Worm (Caenorhabditis elegans) whole organism, early embryonic: Measurements from ENCODE around the gene lsm-8.
"Not testable (repeated sequence)": the region's sequence is repeated elsewhere in the genome, so short reads cannot be mapped to it uniquely, and the experiment has no call there.

ENCODE experiments used
- B0310.2 ChIP-seq: sonication (generic microtip); optimal IDR thresholded peaks from 2 replicates; lab custom pipeline; 2016; ENCODE audit warnings: mild to moderate bottlenecking, missing genetic modification characterization, missing compliant biosample characterization
- F13C5.2 ChIP-seq: sonication (generic microtip); optimal IDR thresholded peaks from 2 replicates; lab custom pipeline; 2017; ENCODE audit warnings: mild to moderate bottlenecking, missing genetic modification characterization, inconsistent platforms, missing compliant biosample characterization
- aly-1 ChIP-seq: sonication (generic microtip); optimal IDR thresholded peaks from 2 replicates; lab custom pipeline; 2016; ENCODE audit warnings: missing genetic modification characterization, missing compliant biosample characterization
- ama-1 ChIP-seq: fragments of 150-350 bp; optimal IDR thresholded peaks from 2 replicates; lab custom pipeline; 2014
- ceh-13 ChIP-seq: fragments of 200-800 bp; sonication (Bioruptor generic); optimal IDR thresholded peaks from 2 replicates; lab custom pipeline; 2018; ENCODE audit warnings: mild to moderate bottlenecking, missing genetic modification characterization, missing compliant biosample characterization
- ceh-36 ChIP-seq: sonication (generic microtip); optimal IDR thresholded peaks from 2 replicates; lab custom pipeline; 2016; ENCODE audit warnings: missing genetic modification characterization, inconsistent platforms, missing compliant biosample characterization
- ets-7 ChIP-seq: sonication (generic microtip); optimal IDR thresholded peaks from 2 replicates; lab custom pipeline; 2016; ENCODE audit warnings: missing genotype, missing genetic modification characterization, missing compliant biosample characterization
- flt-1 ChIP-seq: fragments of 200-800 bp; sonication (Bioruptor generic); IDR thresholded peaks from 2 replicates; pipeline ENCODE4 v1.3.6; 2022; ENCODE audit warnings: missing genetic modification characterization, missing compliant biosample characterization
- hmbx-1 ChIP-seq: sonication (generic microtip); optimal IDR thresholded peaks from 2 replicates; lab custom pipeline; 2016; ENCODE audit warnings: mild to moderate bottlenecking, missing genetic modification characterization, missing compliant biosample characterization
- hmg-4 ChIP-seq: fragments of 200-800 bp; sonication (Bioruptor generic); optimal IDR thresholded peaks from 2 replicates; lab custom pipeline; 2018; ENCODE audit warnings: mild to moderate bottlenecking, missing genetic modification characterization, missing compliant biosample characterization
- hnd-1 ChIP-seq: sonication (generic microtip); optimal IDR thresholded peaks from 2 replicates; lab custom pipeline; 2016; ENCODE audit warnings: missing genetic modification characterization, missing compliant biosample characterization
- pes-1 ChIP-seq: fragments of 200-800 bp; sonication (Bioruptor generic); IDR thresholded peaks from 2 replicates; pipeline ENCODE4 v1.3.6; 2022; ENCODE audit warnings: missing genetic modification reagents, missing genetic modification characterization, missing compliant biosample characterization
- scrt-1 ChIP-seq: fragments of 200-800 bp; sonication (Bioruptor generic); IDR thresholded peaks from 2 replicates; pipeline ENCODE4 v1.3.6; 2022; ENCODE audit warnings: missing genetic modification characterization, missing compliant biosample characterization
- sea-1 ChIP-seq: fragments of 200-800 bp; sonication (Bioruptor generic); conservative IDR thresholded peaks from 2 replicates; pipeline ENCODE4 v1.3.6; 2022; ENCODE audit warnings: missing genetic modification characterization, missing compliant biosample characterization
- tbx-11 ChIP-seq: fragments of 200-800 bp; sonication (Bioruptor generic); IDR thresholded peaks from 2 replicates; pipeline ENCODE4 v1.3.6; 2022; ENCODE audit warnings: missing genetic modification characterization, missing compliant biosample characterization
- tbx-37 ChIP-seq: fragments of 200-800 bp; sonication (Bioruptor generic); conservative IDR thresholded peaks from 2 replicates; pipeline ENCODE4 v1.3.6; 2022; ENCODE audit warnings: missing genetic modification reagents, missing genetic modification characterization, missing compliant biosample characterization
- tra-4 ChIP-seq: sonication (generic microtip); optimal IDR thresholded peaks from 2 replicates; lab custom pipeline; 2017; ENCODE audit warnings: missing genetic modification characterization, missing compliant biosample characterization

lsm-8 gene

DNA sequence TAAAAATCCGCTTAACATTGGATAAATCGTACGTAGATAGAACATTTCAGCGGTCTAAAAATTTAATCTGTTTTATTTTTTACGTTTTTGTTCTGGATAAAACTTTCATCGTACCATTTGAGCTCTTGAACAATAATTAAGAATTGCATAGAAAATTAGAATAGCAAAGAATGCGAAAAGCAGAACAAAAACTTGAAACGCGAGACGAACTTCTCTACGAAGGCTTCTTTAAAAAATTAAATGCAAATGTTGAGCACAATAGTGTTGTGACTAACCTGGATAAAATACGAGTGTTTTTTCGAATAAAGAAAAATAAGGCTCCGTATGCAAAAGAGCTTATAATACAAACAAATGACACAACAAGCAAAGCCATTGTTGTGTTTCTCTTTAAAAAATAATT lies 26.8 kb upstream of the lsm-8 start:
- no peak for TF ChIP-seq ama-1 (lab: Kevin White, UChicago)
- no peak for TF ChIP-seq aly-1 (tag; lab: Kevin White, UChicago)
- TF ChIP-seq hmbx-1 (tag; lab: Kevin White, UChicago) = no peak

DNA sequence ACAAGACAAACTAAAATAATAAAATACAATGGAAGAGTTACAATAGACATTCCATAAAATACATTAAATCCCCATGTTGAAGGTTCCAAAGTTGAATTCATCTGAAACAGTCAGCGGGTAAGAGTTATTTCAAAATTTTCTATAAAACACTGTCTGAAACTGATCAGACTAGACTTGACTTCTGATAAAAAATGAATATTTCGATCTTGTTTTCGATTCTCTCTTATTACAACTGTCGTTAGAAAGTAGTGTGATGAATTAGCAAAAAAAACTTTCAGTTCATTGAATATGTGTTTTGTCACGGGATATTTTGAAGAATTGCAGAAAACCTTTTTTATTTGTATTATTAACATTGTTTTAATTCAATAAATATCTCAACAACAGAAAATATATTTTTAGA lies 24.6 kb upstream of the lsm-8 start, which contains the start of gene srv-26:
TSS of gene srv-26 (minus strand) at position 101 of the 400 bp plus-strand sequence.
- TF ChIP-seq tbx-11 (no peak), ama-1 (lab: Kevin White, UChicago) (no peak), hmbx-1 (tag; lab: Kevin White, UChicago) (no peak), tra-4 (tag; lab: Kevin White, UChicago) (no peak), aly-1 (tag; lab: Kevin White, UChicago) (no peak), hmg-4 (GFP tag; lab: Kevin White, UChicago) (no peak), ets-7 (no peak), hnd-1 (tag; lab: Kevin White, UChicago) (no peak), tbx-37 (GFP tag; lab: Robert Waterston, UW) (no peak), pes-1 (GFP tag; lab: Robert Waterston, UW) (no peak), sea-1 (GFP tag; lab: Robert Waterston, UW) (no peak)

DNA sequence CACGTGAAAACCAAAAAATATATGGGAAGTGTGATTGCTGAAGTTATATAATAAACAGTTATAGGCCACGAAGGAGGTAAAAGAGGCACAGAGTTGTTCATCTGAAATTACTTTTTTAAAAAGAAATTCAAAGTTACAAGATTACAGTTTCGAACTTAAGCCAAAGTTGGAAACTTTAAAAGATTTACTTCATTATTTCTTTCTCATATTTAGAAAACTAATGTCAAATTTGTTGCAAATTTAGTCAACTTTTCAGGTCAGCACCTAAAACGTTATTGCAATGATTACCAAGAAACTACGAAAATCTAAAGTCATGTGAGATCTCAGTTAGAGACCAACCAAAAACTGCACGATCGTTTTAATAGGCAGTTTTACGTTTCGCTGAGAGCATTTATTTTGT lies 22.7 kb upstream of the lsm-8 start, which contains the start of gene srv-25:
TSS of gene srv-25 (minus strand) at position 101 of the 400 bp plus-strand sequence.
- no peak for TF ChIP-seq aly-1 (tag; lab: Kevin White, UChicago)
- TF ChIP-seq hnd-1 (tag; lab: Kevin White, UChicago) = no peak
- TF ChIP-seq ceh-13 = no peak
- TF ChIP-seq hmg-4 (GFP tag; lab: Kevin White, UChicago) = no peak
- TF ChIP-seq flt-1 (GFP tag; lab: Robert Waterston, UW) = no peak
- no peak for TF ChIP-seq tbx-37 (GFP tag; lab: Robert Waterston, UW)
- no peak for TF ChIP-seq scrt-1 (GFP tag; lab: Robert Waterston, UW)
- no peak for TF ChIP-seq tbx-11
- TF ChIP-seq pes-1 (GFP tag; lab: Robert Waterston, UW) = no peak
- TF ChIP-seq ceh-36 (tag; lab: Kevin White, UChicago) = no peak
- no peak for TF ChIP-seq B0310.2 (tag; lab: Kevin White, UChicago)
- no peak for TF ChIP-seq tra-4 (tag; lab: Kevin White, UChicago)
- no peak for TF ChIP-seq F13C5.2 (tag; lab: Kevin White, UChicago)
- no peak for TF ChIP-seq sea-1 (GFP tag; lab: Robert Waterston, UW)
- no peak for TF ChIP-seq hmbx-1 (tag; lab: Kevin White, UChicago)
- TF ChIP-seq ets-7 = no peak
- TF ChIP-seq ama-1 (lab: Kevin White, UChicago) = no peak

DNA sequence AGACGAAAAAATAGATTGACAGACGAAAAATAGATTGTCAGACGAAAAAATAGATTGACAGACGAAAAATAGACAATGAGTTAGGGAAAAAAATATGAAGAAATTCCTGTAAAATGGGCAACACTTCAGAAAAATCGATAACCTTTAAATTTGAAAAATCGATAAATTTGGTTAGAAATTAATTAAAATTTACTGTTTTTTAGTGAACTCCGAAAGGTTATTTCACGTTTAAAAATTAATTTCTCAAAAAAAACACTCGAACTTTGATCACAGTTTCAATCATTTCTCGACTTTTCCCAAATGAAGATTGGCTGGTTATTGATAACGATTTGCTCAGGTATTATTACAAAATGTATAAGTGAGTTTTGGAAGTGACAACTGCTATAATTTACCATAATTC lies 18.9 kb upstream of the lsm-8 start, which contains the start of gene csp-2:
TSS of gene csp-2 (plus strand) at position 301 of the 400 bp plus-strand sequence.
- TF ChIP-seq hmbx-1 (tag; lab: Kevin White, UChicago) = no peak
- no peak for TF ChIP-seq hmg-4 (GFP tag; lab: Kevin White, UChicago)
- TF ChIP-seq hnd-1 (tag; lab: Kevin White, UChicago) = no peak
- no peak for TF ChIP-seq pes-1 (GFP tag; lab: Robert Waterston, UW)
- no peak for TF ChIP-seq flt-1 (GFP tag; lab: Robert Waterston, UW)
- TF ChIP-seq tbx-37 (GFP tag; lab: Robert Waterston, UW) = no peak
- no peak for TF ChIP-seq tra-4 (tag; lab: Kevin White, UChicago)
- no peak for TF ChIP-seq sea-1 (GFP tag; lab: Robert Waterston, UW)
- no peak for TF ChIP-seq ceh-36 (tag; lab: Kevin White, UChicago)
- no peak for TF ChIP-seq F13C5.2 (tag; lab: Kevin White, UChicago)
- no peak for TF ChIP-seq scrt-1 (GFP tag; lab: Robert Waterston, UW)
- TF ChIP-seq ceh-13 = no peak
- TF ChIP-seq ets-7 = no peak

ce11 chrIV:6317357-6317756 lies 9.0 kb upstream of the lsm-8 start, which contains the start of gene Y73B6BL.12:
TSS of gene Y73B6BL.12 (minus strand) at chrIV:6317457.
- not testable (repeated sequence) for TF ChIP-seq hmbx-1 (tag; lab: Kevin White, UChicago); ets-7; tra-4 (tag; lab: Kevin White, UChicago)

DNA sequence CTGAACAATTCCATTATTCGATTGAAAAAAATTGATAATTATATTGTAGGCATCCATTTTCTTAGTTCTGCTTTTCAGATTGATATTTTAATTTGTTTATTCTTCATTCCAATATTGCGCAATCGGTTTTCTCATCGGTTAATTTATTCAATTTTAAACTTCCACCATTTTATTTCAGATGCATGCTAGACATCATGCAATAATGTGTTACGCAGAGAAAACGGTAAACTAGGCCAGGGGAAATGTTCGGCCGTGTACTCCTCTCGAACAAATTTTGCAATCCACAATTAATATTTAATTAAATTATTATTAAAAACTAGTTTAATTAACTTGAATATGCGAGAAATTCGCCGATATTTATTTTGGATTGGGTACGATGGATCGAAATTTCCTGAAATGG lies 4.7 kb upstream of the lsm-8 start, which contains the start of gene Y73B6BL.29:
TSS of gene Y73B6BL.29 (plus strand) at position 263 of the 400 bp plus-strand sequence.
- TF ChIP-seq sea-1 (GFP tag; lab: Robert Waterston, UW) (no peak), tra-4 (tag; lab: Kevin White, UChicago) (no peak), B0310.2 (tag; lab: Kevin White, UChicago) (no peak), hnd-1 (tag; lab: Kevin White, UChicago) (no peak), hmbx-1 (tag; lab: Kevin White, UChicago) (peak; percentile 25), ceh-13 (no peak), ama-1 (lab: Kevin White, UChicago) (no peak), scrt-1 (GFP tag; lab: Robert Waterston, UW) (no peak), pes-1 (GFP tag; lab: Robert Waterston, UW) (peak; percentile 53; the same call in 1 of the 2 replicates), tbx-37 (GFP tag; lab: Robert Waterston, UW) (peak; percentile 81), F13C5.2 (tag; lab: Kevin White, UChicago) (peak; percentile 9), ets-7 (no peak)

DNA sequence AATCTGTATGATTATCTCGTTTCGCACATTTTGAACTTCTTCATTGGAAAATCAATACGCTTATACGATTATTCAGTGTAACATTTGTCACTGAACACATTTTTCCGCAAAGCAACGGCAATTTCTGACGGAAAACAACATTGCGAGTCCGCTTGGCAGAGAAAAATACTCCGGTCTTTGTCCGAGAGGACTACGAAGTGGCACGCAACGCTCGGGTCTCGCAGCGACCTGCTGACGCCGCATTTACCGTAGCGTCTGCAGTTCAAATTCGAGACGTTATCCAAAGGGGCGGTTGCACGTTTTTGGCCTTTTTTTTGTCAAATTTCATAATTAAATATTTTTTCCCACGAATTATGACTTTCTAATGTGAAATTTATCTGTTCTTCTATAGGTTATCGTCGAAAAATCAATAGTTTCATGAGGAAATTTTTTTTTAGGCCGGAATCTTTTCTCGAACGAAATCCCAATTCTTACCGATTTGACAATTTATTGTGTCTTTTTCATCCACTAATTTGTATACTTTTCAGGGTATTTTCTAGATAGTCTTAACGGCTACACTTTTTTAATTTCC lies 2.6 kb upstream of the lsm-8 start, which contains the start of gene sqd-1:
TSS of gene sqd-1 (plus strand) at position 521 of the 571 bp plus-strand sequence.
- TF ChIP-seq tra-4 (tag; lab: Kevin White, UChicago) (no peak), tbx-37 (GFP tag; lab: Robert Waterston, UW) (peak; percentile 54; the same call in 1 of the 2 replicates), hmg-4 (GFP tag; lab: Kevin White, UChicago) (peak; percentile 73), tbx-11 (peak; percentile 49; the same call in 1 of the 2 replicates), hnd-1 (tag; lab: Kevin White, UChicago) (no peak), flt-1 (GFP tag; lab: Robert Waterston, UW) (peak; percentile 63; the same call in 1 of the 2 replicates), B0310.2 (tag; lab: Kevin White, UChicago) (no peak), ceh-13 (no peak), ets-7 (no peak), sea-1 (GFP tag; lab: Robert Waterston, UW) (no peak), ama-1 (lab: Kevin White, UChicago) (no peak), F13C5.2 (tag; lab: Kevin White, UChicago) (peak; percentile 80), pes-1 (GFP tag; lab: Robert Waterston, UW) (peak; percentile 54; the same call in 1 of the 2 replicates), aly-1 (tag; lab: Kevin White, UChicago) (no peak)
